Worm (Caenorhabditis elegans) whole organism, mixed stage, embryonic: ENCODE measurements around the gene vps-54.

ENCODE experiments used
- bed-3 ChIP-seq: fragments of 200-800 bp; sonication (Bioruptor generic); optimal IDR thresholded peaks from 3 replicates; lab custom pipeline; 2018; ENCODE audit warnings: mild to moderate bottlenecking, missing genetic modification characterization, moderate library complexity, missing compliant biosample characterization
- blmp-1 ChIP-seq: fragments of 150-350 bp; optimal IDR thresholded peaks from 2 replicates; lab custom pipeline; 2014; ENCODE audit warnings: missing biosample characterization, missing genetic modification characterization
- ceh-39 ChIP-seq: fragments of 150-350 bp; optimal IDR thresholded peaks from 2 replicates; lab custom pipeline; 2014; ENCODE audit warnings: missing biosample characterization, missing genetic modification characterization
- ceh-43 ChIP-seq: fragments of 200-800 bp; sonication (Bioruptor generic); optimal IDR thresholded peaks from 2 replicates; lab custom pipeline; 2018; ENCODE audit warnings: mild to moderate bottlenecking, missing genetic modification characterization, moderate library complexity, missing compliant biosample characterization
- ceh-83 ChIP-seq: fragments of 200-800 bp; sonication (Bioruptor generic); optimal IDR thresholded peaks from 2 replicates; lab custom pipeline; 2018; ENCODE audit warnings: mild to moderate bottlenecking, missing genetic modification characterization, missing compliant biosample characterization
- ces-1 ChIP-seq: fragments of 150-350 bp; optimal IDR thresholded peaks from 2 replicates; lab custom pipeline; 2014; ENCODE audit warnings: missing biosample characterization, missing genetic modification reagents, missing genetic modification characterization
- cnd-1 ChIP-seq: fragments of 200-800 bp; sonication (Bioruptor generic); optimal IDR thresholded peaks from 2 replicates; lab custom pipeline; 2018; ENCODE audit warnings: mild to moderate bottlenecking, missing genetic modification characterization, missing compliant biosample characterization
- drap-1 ChIP-seq: fragments of 200-800 bp; sonication (Bioruptor generic); optimal IDR thresholded peaks from 3 replicates; lab custom pipeline; 2018; ENCODE audit warnings: mild to moderate bottlenecking, missing genetic modification characterization, missing compliant biosample characterization
- elt-1 ChIP-seq: sonication (generic microtip); optimal IDR thresholded peaks from 2 replicates; lab custom pipeline; 2017; ENCODE audit warnings: missing genetic modification characterization, mild to moderate bottlenecking, missing compliant biosample characterization, antibody characterized with exemption, moderate library complexity, borderline replicate concordance; ENCODE audit not compliant: insufficient read depth
- ham-2 ChIP-seq: fragments of 200-800 bp; sonication (Bioruptor generic); optimal IDR thresholded peaks from 2 replicates; lab custom pipeline; 2018; ENCODE audit warnings: mild to moderate bottlenecking, missing genetic modification characterization, missing compliant biosample characterization
- hlh-1 ChIP-seq: fragments of 150-350 bp; optimal IDR thresholded peaks from 2 replicates; lab custom pipeline; 2014; ENCODE audit warnings: missing biosample characterization, missing genetic modification reagents, missing genetic modification characterization
- lin-13 ChIP-seq: fragments of 150-350 bp; optimal IDR thresholded peaks from 2 replicates; lab custom pipeline; 2014; ENCODE audit warnings: missing biosample characterization, missing genetic modification characterization
- lin-32 ChIP-seq: fragments of 200-800 bp; sonication (Bioruptor generic); optimal IDR thresholded peaks from 2 replicates; lab custom pipeline; 2018; ENCODE audit warnings: mild to moderate bottlenecking, missing genetic modification characterization, missing compliant biosample characterization
- lsy-2 ChIP-seq: fragments of 150-350 bp; optimal IDR thresholded peaks from 2 replicates; lab custom pipeline; 2014; ENCODE audit warnings: missing biosample characterization, missing genetic modification characterization
- mab-5 ChIP-seq: fragments of 150-350 bp; optimal IDR thresholded peaks from 2 replicates; lab custom pipeline; 2014; ENCODE audit warnings: missing biosample characterization, missing genetic modification characterization
- mep-1 ChIP-seq: fragments of 150-350 bp; optimal IDR thresholded peaks from 2 replicates; lab custom pipeline; 2017; ENCODE audit warnings: missing biosample characterization, missing genetic modification reagents, missing genetic modification characterization, inconsistent platforms
- mls-2 ChIP-seq: sonication (generic microtip); optimal IDR thresholded peaks from 2 replicates; lab custom pipeline; 2016; ENCODE audit warnings: mild to moderate bottlenecking, missing genetic modification characterization, moderate library complexity, missing compliant biosample characterization
- nhr-12 ChIP-seq: fragments of 150-350 bp; optimal IDR thresholded peaks from 2 replicates; lab custom pipeline; 2014; ENCODE audit warnings: missing biosample characterization, missing genetic modification characterization
- nhr-2 ChIP-seq: fragments of 150-350 bp; optimal IDR thresholded peaks from 2 replicates; lab custom pipeline; 2014; ENCODE audit warnings: missing biosample characterization, missing genetic modification characterization
- nhr-28 ChIP-seq: fragments of 150-350 bp; optimal IDR thresholded peaks from 2 replicates; lab custom pipeline; 2014; ENCODE audit warnings: missing biosample characterization, missing genetic modification characterization
- nhr-76 ChIP-seq: sonication (generic microtip); optimal IDR thresholded peaks from 2 replicates; lab custom pipeline; 2017; ENCODE audit warnings: missing biosample characterization, missing genetic modification characterization
- pha-4 ChIP-seq: fragments of 150-350 bp; optimal IDR thresholded peaks from 2 replicates; lab custom pipeline; 2018; ENCODE audit warnings: missing biosample characterization, missing genetic modification reagents, missing genetic modification characterization
- sem-2 ChIP-seq: fragments of 200-800 bp; sonication (Bioruptor generic); optimal IDR thresholded peaks from 2 replicates; lab custom pipeline; 2018; ENCODE audit warnings: mild to moderate bottlenecking, missing genetic modification characterization, missing compliant biosample characterization
- snpc-4 ChIP-seq: fragments of 150-350 bp; optimal IDR thresholded peaks from 2 replicates; lab custom pipeline; 2014; ENCODE audit warnings: missing biosample characterization, missing genetic modification characterization
- sptf-1 ChIP-seq: sonication (generic microtip); optimal IDR thresholded peaks from 2 replicates; lab custom pipeline; 2017; ENCODE audit warnings: mild to moderate bottlenecking, missing genetic modification characterization, moderate library complexity, missing compliant biosample characterization
- unc-120 ChIP-seq: sonication (generic microtip); optimal IDR thresholded peaks from 2 replicates; lab custom pipeline; 2017; ENCODE audit warnings: missing genetic modification characterization, missing compliant biosample characterization; ENCODE audit not compliant: poor library complexity, severe bottlenecking
- unc-39 ChIP-seq: fragments of 150-350 bp; optimal IDR thresholded peaks from 2 replicates; lab custom pipeline; 2014; ENCODE audit warnings: missing biosample characterization, missing genetic modification characterization
- unc-62 ChIP-seq: fragments of 150-350 bp; optimal IDR thresholded peaks from 2 replicates; lab custom pipeline; 2014; ENCODE audit warnings: missing biosample characterization, missing genetic modification reagents, missing genetic modification characterization
- zip-8 ChIP-seq: fragments of 150-350 bp; optimal IDR thresholded peaks from 2 replicates; lab custom pipeline; 2014; ENCODE audit warnings: missing biosample characterization, missing genetic modification characterization
- ztf-11 ChIP-seq: fragments of 150-350 bp; optimal IDR thresholded peaks from 2 replicates; lab custom pipeline; 2014; ENCODE audit warnings: missing biosample characterization, missing genetic modification characterization

Gene vps-54

DNA sequence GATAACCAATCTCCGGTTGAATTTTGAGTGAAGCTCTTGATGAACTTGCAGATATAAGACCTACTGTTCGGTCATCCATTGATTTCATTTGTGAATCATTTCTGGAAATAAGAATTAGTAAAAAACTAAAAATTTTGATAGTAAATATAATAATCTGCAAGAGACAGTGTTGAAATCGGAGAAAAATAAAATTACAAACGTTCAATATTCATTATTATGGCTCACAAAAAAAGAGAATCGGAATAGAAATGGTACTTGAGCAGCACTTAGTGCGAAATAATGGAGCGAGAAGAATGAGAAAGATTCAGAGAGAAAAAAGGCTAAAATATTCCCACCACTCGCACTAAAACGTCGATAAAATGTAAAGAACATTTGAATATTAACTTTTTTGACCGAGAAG, at the start of gene vps-54:
vps-54 (minus strand) TSS at position 101 of the 400 bp plus-strand sequence.
- TF ChIP-seq hlh-1 (tag; lab: Kevin White, UChicago): no peak
- no peak for TF ChIP-seq ceh-39 (tag; lab: Kevin White, UChicago)
- TF ChIP-seq sem-2 (GFP tag; lab: Kevin White, UChicago): no peak
- TF ChIP-seq unc-39: no peak
- no peak for TF ChIP-seq elt-1 (tag; lab: Kevin White, UChicago)
- TF ChIP-seq nhr-12 (tag; lab: Kevin White, UChicago): no peak
- no peak for TF ChIP-seq lsy-2 (tag; lab: Kevin White, UChicago)
- TF ChIP-seq ceh-83 (GFP tag; lab: Kevin White, UChicago): no peak
- TF ChIP-seq nhr-76: no peak
- no peak for TF ChIP-seq nhr-28 (tag; lab: Kevin White, UChicago)
- no peak for TF ChIP-seq pha-4 (tag; lab: Kevin White, UChicago)
- no peak for TF ChIP-seq ham-2 (GFP tag; lab: Kevin White, UChicago)
- no peak for TF ChIP-seq mab-5 (tag; lab: Kevin White, UChicago)
- no peak for TF ChIP-seq sptf-1 (tag; lab: Kevin White, UChicago)
- TF ChIP-seq unc-62 (GFP tag; lab: Kevin White, UChicago): no peak
- no peak for TF ChIP-seq mep-1

ce11 chrV:10615496-10615895, 39.3 kb upstream of the vps-54 start, which contains the start of gene H09F14.1:
Gene H09F14.1 (minus strand): TSS chrV:10615596.
- TF ChIP-seq zip-8 (tag; lab: Kevin White, UChicago) (peak; percentile 19), lin-32 (GFP tag; lab: Kevin White, UChicago) (no peak)

DNA sequence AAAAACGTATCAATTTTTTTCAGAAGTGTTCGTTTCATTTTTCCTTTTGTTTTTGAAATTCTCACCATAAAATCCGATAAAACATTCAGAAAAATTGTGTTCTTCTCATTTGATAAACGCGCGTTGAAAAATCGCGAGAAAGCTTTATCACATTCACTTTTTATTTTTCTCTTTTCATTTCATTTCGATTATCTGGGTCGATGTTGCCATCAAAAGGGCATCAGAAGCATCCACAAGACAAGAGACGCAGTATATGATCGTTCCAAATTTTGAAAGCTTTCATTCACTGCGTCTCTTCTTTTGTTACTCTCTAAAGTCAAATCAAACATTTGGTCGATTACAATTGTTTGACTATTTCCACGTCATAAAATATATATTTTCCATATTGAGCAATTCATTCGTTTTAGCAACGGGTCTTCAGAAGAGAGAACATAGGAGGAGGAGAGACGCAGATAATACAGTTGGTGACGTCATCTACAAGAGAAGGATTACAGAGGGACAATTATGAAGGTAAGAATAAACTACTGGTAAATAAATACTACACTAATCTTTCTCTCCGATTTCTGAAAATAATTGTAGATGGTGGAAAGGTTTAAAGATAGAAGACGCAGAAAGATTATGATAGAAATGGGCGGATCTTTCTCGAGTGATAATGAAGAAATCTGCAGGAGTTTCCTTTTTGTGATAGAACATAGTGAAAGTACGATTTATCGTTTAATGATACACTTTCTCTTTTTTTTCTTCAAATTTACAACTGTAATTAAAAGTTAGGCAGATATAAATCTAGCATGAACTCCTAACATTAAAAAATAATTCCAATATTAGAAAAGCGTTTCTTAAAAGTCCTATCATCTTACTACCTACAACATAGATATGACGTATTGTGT, 26.1 kb upstream of the vps-54 start, which contains the start of gene H27A22.1:
H27A22.1 (plus strand) TSS at position 505 of the 887 bp plus-strand sequence.
- no peak for TF ChIP-seq unc-120 (tag; lab: Kevin White, UChicago)
- no peak for TF ChIP-seq cnd-1
- TF ChIP-seq snpc-4 (tag; lab: Kevin White, UChicago): no peak
- TF ChIP-seq nhr-2 (tag; lab: Kevin White, UChicago): peak; percentile 6
- TF ChIP-seq nhr-28 (tag; lab: Kevin White, UChicago): no peak
- TF ChIP-seq drap-1 (GFP tag; lab: Kevin White, UChicago): no peak
- peak; percentile 32 for TF ChIP-seq blmp-1 (tag; lab: Kevin White, UChicago)
- no peak for TF ChIP-seq nhr-12 (tag; lab: Kevin White, UChicago)
- peak; percentile 60 for TF ChIP-seq zip-8 (tag; lab: Kevin White, UChicago)

- TF ChIP-seq pha-4 (tag; lab: Kevin White, UChicago) (no peak), ceh-43 (GFP tag; lab: Kevin White, UChicago) (no peak), zip-8 (tag; lab: Kevin White, UChicago) (peak; percentile 36)
These were observed 22.5 kb upstream of the vps-54 start, which contains the start of gene scpl-4 for ce11 chrV:10598670-10599154. Gene scpl-4 (plus strand): TSS chrV:10599104.

DNA sequence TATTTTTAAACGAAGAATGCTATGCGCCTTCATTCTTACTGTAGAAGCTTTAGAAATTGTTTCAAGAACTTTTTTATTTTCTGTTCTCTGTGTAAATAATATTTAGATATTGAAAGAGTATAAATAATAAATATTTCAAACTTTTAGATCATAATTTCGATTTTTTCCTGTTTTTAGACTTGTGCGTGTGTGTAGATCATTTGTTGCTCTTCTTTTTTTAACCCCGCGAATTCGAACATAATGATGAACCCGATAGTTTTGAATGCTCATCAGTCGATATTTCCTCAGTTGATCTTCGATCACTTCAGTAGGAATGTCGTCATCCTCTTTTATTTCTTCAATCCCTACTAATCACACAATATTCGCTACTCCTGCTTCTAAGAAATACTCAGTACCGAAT, 21.0 kb upstream of the vps-54 start, which contains the start of gene T21C9.13:
T21C9.13 (plus strand) TSS at position 33 of the 400 bp plus-strand sequence.
- TF ChIP-seq unc-39: no peak
- TF ChIP-seq blmp-1 (tag; lab: Kevin White, UChicago): no peak
- TF ChIP-seq sptf-1 (tag; lab: Kevin White, UChicago): no peak
- TF ChIP-seq lin-13 (tag; lab: Kevin White, UChicago): no peak
- no peak for TF ChIP-seq ztf-11
- no peak for TF ChIP-seq elt-1 (tag; lab: Kevin White, UChicago)
- no peak for TF ChIP-seq ces-1 (GFP tag; lab: Kevin White, UChicago)
- TF ChIP-seq pha-4 (tag; lab: Kevin White, UChicago): no peak
- no peak for TF ChIP-seq mls-2 (tag; lab: Kevin White, UChicago)
- TF ChIP-seq bed-3 (GFP tag; lab: Kevin White, UChicago): no peak
